Worm (Caenorhabditis elegans) whole organism, L4 larva: ENCODE data around the gene cchl-1.

Experiments used
- F37D6.2 ChIP-seq: sonication (generic microtip); optimal IDR thresholded peaks from 2 replicates; lab custom pipeline; 2016; ENCODE audit warnings: mild to moderate bottlenecking, missing genetic modification characterization, missing compliant biosample characterization
- F44E2.7 ChIP-seq: fragments of 200-800 bp; sonication (Bioruptor generic); IDR thresholded peaks from 2 replicates; pipeline ENCODE4 v2.1.2; 2022; ENCODE audit warnings: missing genetic modification characterization, missing compliant biosample characterization
- R02D3.7 ChIP-seq: fragments of 150-350 bp; sonication (generic microtip); optimal IDR thresholded peaks from 3 replicates; lab custom pipeline; 2014; ENCODE audit warnings: missing biosample characterization, missing genetic modification characterization
- Y105C5A.15 ChIP-seq: fragments of 200-800 bp; sonication (Bioruptor generic); IDR thresholded peaks from 2 replicates; pipeline ENCODE4 v1.3.6; 2022; ENCODE audit warnings: missing genetic modification characterization, missing compliant biosample characterization
- ZK546.5 ChIP-seq, 2 experiments: sonication (generic microtip); optimal IDR thresholded peaks; 2 replicates each; lab custom pipeline; 2017; ENCODE audit warnings: missing biosample characterization in 2 of 2, missing genetic modification characterization in 2 of 2
- aly-2 ChIP-seq: sonication (generic microtip); optimal IDR thresholded peaks from 2 replicates; lab custom pipeline; 2018; ENCODE audit warnings: missing biosample characterization, missing genetic modification characterization
- ama-1 ChIP-seq: fragments of 150-350 bp; optimal IDR thresholded peaks from 2 replicates; lab custom pipeline; 2014; ENCODE audit warnings: inconsistent platforms, mixed read lengths
- attf-4 ChIP-seq: sonication (generic microtip); optimal IDR thresholded peaks from 3 replicates; lab custom pipeline; 2017; ENCODE audit warnings: missing biosample characterization, missing genetic modification characterization
- ceh-44 ChIP-seq: fragments of 200-800 bp; sonication (Bioruptor generic); IDR thresholded peaks from 2 replicates; pipeline ENCODE4 v1.3.6; 2022; ENCODE audit warnings: missing genetic modification reagents, missing genetic modification characterization, missing compliant biosample characterization
- cey-2 ChIP-seq: sonication (generic microtip); optimal IDR thresholded peaks from 3 replicates; lab custom pipeline; 2017; ENCODE audit warnings: missing genetic modification characterization, mild to moderate bottlenecking, missing compliant biosample characterization, antibody characterized with exemption, borderline replicate concordance; ENCODE audit not compliant: insufficient read depth
- ctbp-1 ChIP-seq: fragments of 200-800 bp; sonication (Bioruptor generic); IDR thresholded peaks from 2 replicates; pipeline ENCODE4 v1.3.6; 2022; ENCODE audit warnings: missing genetic modification reagents, missing genetic modification characterization, missing compliant biosample characterization
- dve-1 ChIP-seq: sonication (generic microtip); optimal IDR thresholded peaks from 2 replicates; lab custom pipeline; 2017; ENCODE audit warnings: antibody characterized with exemption, mild to moderate bottlenecking, missing genetic modification characterization, missing compliant biosample characterization; ENCODE audit not compliant: insufficient read depth
- jun-1 ChIP-seq: fragments of 150-350 bp; optimal IDR thresholded peaks from 2 replicates; lab custom pipeline; 2014; ENCODE audit warnings: missing biosample characterization, missing genetic modification reagents, missing genetic modification characterization
- lim-7 ChIP-seq: fragments of 200-800 bp; sonication (Bioruptor generic); IDR thresholded peaks from 2 replicates; pipeline ENCODE4 v1.3.6; 2022; ENCODE audit warnings: missing genetic modification characterization, missing compliant biosample characterization
- lin-13 ChIP-seq: fragments of 150-350 bp; optimal IDR thresholded peaks from 2 replicates; lab custom pipeline; 2014; ENCODE audit warnings: missing biosample characterization, missing genetic modification reagents, missing genetic modification characterization
- lir-3 ChIP-seq: sonication (generic microtip); optimal IDR thresholded peaks from 2 replicates; lab custom pipeline; 2016; ENCODE audit warnings: mild to moderate bottlenecking, missing genetic modification characterization, missing compliant biosample characterization
- madf-5 ChIP-seq, 2 experiments: fragments of 200-800 bp; sonication (Bioruptor generic); IDR thresholded peaks; 2 replicates each; pipeline ENCODE4 v1.3.6; 2022; ENCODE audit warnings: missing compliant biosample characterization in 2 of 2, missing genetic modification characterization in 2 of 2
- madf-9 ChIP-seq: fragments of 200-800 bp; sonication (Bioruptor generic); conservative IDR thresholded peaks from 2 replicates; pipeline ENCODE4 v1.3.6; 2022; ENCODE audit warnings: missing genetic modification reagents, missing genetic modification characterization, missing compliant biosample characterization
- mdt-29 ChIP-seq: fragments of 200-800 bp; sonication (Bioruptor generic); IDR thresholded peaks from 2 replicates; pipeline ENCODE4 v1.3.6; 2022; ENCODE audit warnings: missing genetic modification reagents, missing genetic modification characterization, missing compliant biosample characterization
- mxl-2 ChIP-seq: fragments of 200-800 bp; sonication (Bioruptor generic); conservative IDR thresholded peaks from 2 replicates; pipeline ENCODE4 v1.3.6; 2022; ENCODE audit warnings: missing genetic modification reagents, missing genetic modification characterization, missing compliant biosample characterization
- nhr-102 ChIP-seq: sonication (generic microtip); optimal IDR thresholded peaks from 2 replicates; lab custom pipeline; 2016; ENCODE audit warnings: mild to moderate bottlenecking, missing genetic modification characterization, moderate library complexity, missing compliant biosample characterization
- nhr-41 ChIP-seq: fragments of 200-800 bp; sonication (Bioruptor generic); IDR thresholded peaks from 2 replicates; pipeline ENCODE4 v1.3.6; 2022; ENCODE audit warnings: missing genetic modification reagents, missing genetic modification characterization, missing compliant biosample characterization
- pha-4 ChIP-seq, 2 experiments: fragments of 150-350 bp in 1 of 2; fragments of 200-800 bp in 1 of 2; sonication (Bioruptor generic) in 1 of 2; IDR thresholded peaks in 1 of 2; optimal IDR thresholded peaks in 1 of 2; 2 replicates each; pipeline versions ENCODE4 v1.3.6 to Lab custom; 2014 to 2022; ENCODE audit warnings: missing genetic modification characterization in 2 of 2, missing genetic modification reagents in 2 of 2, missing biosample characterization in 1 of 2, missing compliant biosample characterization in 1 of 2
- sdz-12 ChIP-seq: fragments of 200-800 bp; sonication (Bioruptor generic); optimal IDR thresholded peaks from 2 replicates; lab custom pipeline; 2018; ENCODE audit warnings: mild to moderate bottlenecking, missing genetic modification characterization, missing compliant biosample characterization
- set-16 ChIP-seq: fragments of 200-800 bp; sonication (Bioruptor generic); IDR thresholded peaks from 2 replicates; pipeline ENCODE4 v1.3.6; 2022; ENCODE audit warnings: missing genetic modification reagents, missing genetic modification characterization, missing compliant biosample characterization
- snpc-1.2 ChIP-seq: fragments of 200-800 bp; sonication (Bioruptor generic); IDR thresholded peaks from 2 replicates; pipeline ENCODE4 v1.3.6; 2022; ENCODE audit warnings: missing genetic modification reagents, missing genetic modification characterization, missing compliant biosample characterization
- snpc-4 ChIP-seq: fragments of 150-350 bp; optimal IDR thresholded peaks from 2 replicates; lab custom pipeline; 2014; ENCODE audit warnings: missing biosample characterization, missing genetic modification characterization
- spr-1 ChIP-seq: sonication (generic microtip); optimal IDR thresholded peaks from 2 replicates; lab custom pipeline; 2016; ENCODE audit warnings: mild to moderate bottlenecking, missing genetic modification characterization, missing compliant biosample characterization
- unc-62 ChIP-seq, 3 experiments: fragments of 150-350 bp in 1 of 3; sonication (generic microtip); optimal IDR thresholded peaks in 2 of 3; peaks in 1 of 3; 1 replicate in 1 of 3; 2 replicates in 2 of 3; lab custom pipeline; 2014 to 2017; ENCODE audit warnings: missing biosample characterization in 3 of 3, missing genetic modification characterization in 3 of 3, missing genetic modification reagents in 3 of 3, missing genotype in 1 of 3
- vab-7 ChIP-seq: fragments of 200-800 bp; sonication (Bioruptor generic); IDR thresholded peaks from 2 replicates; pipeline ENCODE4 v1.3.6; 2022; ENCODE audit warnings: missing genetic modification reagents, missing genetic modification characterization, missing compliant biosample characterization

The cchl-1 gene

ce11 chrII:11281666-11282065 is 45.5 kb upstream of the cchl-1 start, which contains the start of gene unc-130:
Gene unc-130 (plus strand): TSS chrII:11281966.
- no peak for TF ChIP-seq ama-1 (lab: Kevin White, UChicago)
- TF ChIP-seq, all 104 proteins: peak for 0

ce11 chrII:11281177-11281576 is 45.0 kb upstream of the cchl-1 start:
- TF ChIP-seq ctbp-1 (GFP tag; lab: Robert Waterston, UW) (no peak), F44E2.7 (no peak), mxl-2 (GFP tag; lab: Robert Waterston, UW) (no peak), pha-4 (GFP tag; IDR thresholded peaks at IDR 0.05; lab: Robert Waterston, UW) (no peak), pha-4 (tag; optimal IDR thresholded peaks at IDR 0.05; lab: Kevin White, UChicago) (no peak), sdz-12 (GFP tag; lab: Kevin White, UChicago) (no peak), vab-7 (GFP tag; lab: Robert Waterston, UW) (no peak), attf-4 (tag; lab: Kevin White, UChicago) (no peak), spr-1 (tag; lab: Kevin White, UChicago) (no peak), Y105C5A.15 (GFP tag; lab: Robert Waterston, UW) (no peak), nhr-102 (tag; lab: Kevin White, UChicago) (no peak), F37D6.2 (no peak), ceh-44 (GFP tag; lab: Robert Waterston, UW) (no peak), ZK546.5 (tag; optimal IDR thresholded peaks at IDR 0.05; lab: Kevin White, UChicago) (no peak), madf-9 (GFP tag; lab: Robert Waterston, UW) (no peak), snpc-1.2 (no peak), jun-1 (tag; lab: Kevin White, UChicago) (no peak), mdt-29 (no peak)

ce11 chrII:11279971-11280370 is 43.8 kb upstream of the cchl-1 start:
- no peak for TF ChIP-seq nhr-41 (GFP tag; lab: Robert Waterston, UW)
- 0 out of 2 replicates have a peak, but pooled peaks have one; percentile 11 for TF ChIP-seq set-16 (GFP tag; lab: Robert Waterston, UW)

- TF ChIP-seq cey-2 (tag; lab: Kevin White, UChicago), result no peak
- peak in 1 of 2 experiments; percentile 1 for TF ChIP-seq unc-62 (GFP tag; optimal IDR thresholded peaks at IDR 0.05 in 1 of 2; lab: Kevin White, UChicago)
- no peak for TF ChIP-seq unc-62 (tag; optimal IDR thresholded peaks at IDR 0.05; lab: Kevin White, UChicago)
Observed at ce11 chrII:11276879-11277278, 40.7 kb upstream of the cchl-1 start.

ce11 chrII:11275484-11275883 is 39.3 kb upstream of the cchl-1 start:
- TF ChIP-seq lim-7 (GFP tag; lab: Robert Waterston, UW) (no peak), madf-5 (GFP tag; IDR thresholded peaks at IDR 0.05; lab: Robert Waterston, UW) (no peak), aly-2 (tag; lab: Kevin White, UChicago) (no peak), dve-1 (tag; lab: Kevin White, UChicago) (no peak), lir-3 (tag; lab: Kevin White, UChicago) (no peak), jun-1 (tag; lab: Kevin White, UChicago) (no peak), snpc-4 (tag; lab: Kevin White, UChicago) (no peak), nhr-102 (tag; lab: Kevin White, UChicago) (no peak)

- TF ChIP-seq ctbp-1 (GFP tag; lab: Robert Waterston, UW), result no peak
- TF ChIP-seq R02D3.7 (tag; lab: Kevin White, UChicago), result no peak
- no peak for TF ChIP-seq ceh-44 (GFP tag; lab: Robert Waterston, UW)
- no peak for TF ChIP-seq sdz-12 (GFP tag; lab: Kevin White, UChicago)
- no peak for TF ChIP-seq lin-13
- TF ChIP-seq, all 104 proteins: peak for 0
Observed at ce11 chrII:11274876-11275275, 38.7 kb upstream of the cchl-1 start.
